Fruit fly (Drosophila melanogaster) whole organism: ENCODE results near the gene HisCl1.

Experiments used
- CG8478 ChIP-seq: fragments of >200 bp; optimal IDR thresholded peaks from 2 replicates; lab custom pipeline; 2018; ENCODE audit warnings: inconsistent platforms
- Dll ChIP-seq: fragments of >200 bp; optimal IDR thresholded peaks from 2 replicates; lab custom pipeline; 2017
- EcR ChIP-seq, 2 experiments: fragments of >200 bp; optimal IDR thresholded peaks; 2 replicates each; lab custom pipeline; 2017; ENCODE audit warnings: missing biosample characterization in 2 of 2, missing genetic modification characterization in 2 of 2, missing genetic modification reagents in 2 of 2
- pan ChIP-seq: fragments of >200 bp; optimal IDR thresholded peaks from 2 replicates; lab custom pipeline; 2017
- psq ChIP-seq: fragments of >200 bp; optimal IDR thresholded peaks from 2 replicates; lab custom pipeline; 2017
- usp ChIP-seq: fragments of >200 bp; optimal IDR thresholded peaks from 2 replicates; lab custom pipeline; 2017; ENCODE audit warnings: missing biosample characterization, missing genetic modification characterization, mixed read lengths

HisCl1 gene

dm6 chr3R:11775207-11775606, 11.8 kb upstream of the HisCl1 start:
- TF ChIP-seq CG8478 (lab: Kevin White, UChicago) (no peak), pan (no peak), psq (lab: Kevin White, UChicago) (no peak), EcR (GFP tag; optimal IDR thresholded peaks at IDR 0.05; lab: Kevin White, UChicago) (no peak), Dll (lab: Kevin White, UChicago) (no peak), usp (GFP tag; lab: Kevin White, UChicago) (no peak)

- no peak for TF ChIP-seq CG8478 (lab: Kevin White, UChicago)
- TF ChIP-seq Dll (lab: Kevin White, UChicago) = no peak
- TF ChIP-seq psq (lab: Kevin White, UChicago) = no peak
- TF ChIP-seq usp (GFP tag; lab: Kevin White, UChicago) = no peak
Measured at dm6 chr3R:11776068-11776767, 10.8 kb upstream of the HisCl1 start.

- no peak for TF ChIP-seq EcR (GFP tag; optimal IDR thresholded peaks at IDR 0.05; lab: Kevin White, UChicago)
- TF ChIP-seq pan = no peak
- no peak for TF ChIP-seq CG8478 (lab: Kevin White, UChicago)
- TF ChIP-seq psq (lab: Kevin White, UChicago) = no peak
- no peak for TF ChIP-seq usp (GFP tag; lab: Kevin White, UChicago)
Measured at dm6 chr3R:11777058-11777457, 9.9 kb upstream of the HisCl1 start.

dm6 chr3R:11778012-11778865, 8.7 kb upstream of the HisCl1 start:
- no peak for TF ChIP-seq psq (lab: Kevin White, UChicago)
- no peak for TF ChIP-seq CG8478 (lab: Kevin White, UChicago)
- no peak for TF ChIP-seq EcR (GFP tag; optimal IDR thresholded peaks at IDR 0.05; lab: Kevin White, UChicago)
- peak; percentile 97 for TF ChIP-seq pan
- TF ChIP-seq Dll (lab: Kevin White, UChicago) = peak; percentile 35

dm6 chr3R:11778879-11779278, 8.1 kb upstream of the HisCl1 start:
- TF ChIP-seq CG8478 (lab: Kevin White, UChicago) = no peak
- no peak for TF ChIP-seq usp (GFP tag; lab: Kevin White, UChicago)
- TF ChIP-seq Dll (lab: Kevin White, UChicago) = no peak
- no peak for TF ChIP-seq EcR (GFP tag; optimal IDR thresholded peaks at IDR 0.05; lab: Kevin White, UChicago)
- no peak for TF ChIP-seq pan
- no peak for TF ChIP-seq psq (lab: Kevin White, UChicago)

- TF ChIP-seq psq (lab: Kevin White, UChicago) = no peak
- peak; percentile 44 to 96 for TF ChIP-seq EcR (GFP tag; optimal IDR thresholded peaks at IDR 0.05; lab: Kevin White, UChicago)
- no peak for TF ChIP-seq CG8478 (lab: Kevin White, UChicago)
- no peak for TF ChIP-seq usp (GFP tag; lab: Kevin White, UChicago)
- no peak for TF ChIP-seq pan
- no peak for TF ChIP-seq Dll (lab: Kevin White, UChicago)
Measured at dm6 chr3R:11779357-11780018, 7.5 kb upstream of the HisCl1 start.

- TF ChIP-seq EcR (GFP tag; optimal IDR thresholded peaks at IDR 0.05; lab: Kevin White, UChicago) (no peak), CG8478 (lab: Kevin White, UChicago) (no peak), usp (GFP tag; lab: Kevin White, UChicago) (no peak), pan (no peak)
Measured at dm6 chr3R:11780181-11780688, 6.7 kb upstream of the HisCl1 start.

- TF ChIP-seq Dll (lab: Kevin White, UChicago) (no peak), CG8478 (lab: Kevin White, UChicago) (no peak), pan (no peak), psq (lab: Kevin White, UChicago) (no peak), EcR (GFP tag; optimal IDR thresholded peaks at IDR 0.05; lab: Kevin White, UChicago) (no peak), usp (GFP tag; lab: Kevin White, UChicago) (no peak)
Measured at dm6 chr3R:11796780-11797179, 9.8 kb downstream of the HisCl1 start, which contains the start of gene Sbf. Sbf (minus strand) TSS chr3R:11796948.

- TF ChIP-seq psq (lab: Kevin White, UChicago) (no peak), pan (no peak), CG8478 (lab: Kevin White, UChicago) (no peak), EcR (GFP tag; optimal IDR thresholded peaks at IDR 0.05; lab: Kevin White, UChicago) (no peak), Dll (lab: Kevin White, UChicago) (no peak)
Measured at dm6 chr3R:11805584-11805983, 18.6 kb downstream of the HisCl1 start.

dm6 chr3R:11806753-11807152, 19.8 kb downstream of the HisCl1 start:
- TF ChIP-seq Dll (lab: Kevin White, UChicago) (no peak), pan (no peak), CG8478 (lab: Kevin White, UChicago) (no peak), psq (lab: Kevin White, UChicago) (no peak), usp (GFP tag; lab: Kevin White, UChicago) (no peak), EcR (GFP tag; optimal IDR thresholded peaks at IDR 0.05; lab: Kevin White, UChicago) (no peak)

- TF ChIP-seq usp (GFP tag; lab: Kevin White, UChicago) = no peak
- no peak for TF ChIP-seq Dll (lab: Kevin White, UChicago)
- no peak for TF ChIP-seq pan
- TF ChIP-seq psq (lab: Kevin White, UChicago) = no peak
- no peak for TF ChIP-seq CG8478 (lab: Kevin White, UChicago)
- no peak for TF ChIP-seq EcR (GFP tag; optimal IDR thresholded peaks at IDR 0.05; lab: Kevin White, UChicago)
Measured at dm6 chr3R:11807641-11808040, 20.7 kb downstream of the HisCl1 start.
